Fruit fly (Drosophila melanogaster): Measurements from ENCODE around the gene CG32641.

Gene CG32641

DNA sequence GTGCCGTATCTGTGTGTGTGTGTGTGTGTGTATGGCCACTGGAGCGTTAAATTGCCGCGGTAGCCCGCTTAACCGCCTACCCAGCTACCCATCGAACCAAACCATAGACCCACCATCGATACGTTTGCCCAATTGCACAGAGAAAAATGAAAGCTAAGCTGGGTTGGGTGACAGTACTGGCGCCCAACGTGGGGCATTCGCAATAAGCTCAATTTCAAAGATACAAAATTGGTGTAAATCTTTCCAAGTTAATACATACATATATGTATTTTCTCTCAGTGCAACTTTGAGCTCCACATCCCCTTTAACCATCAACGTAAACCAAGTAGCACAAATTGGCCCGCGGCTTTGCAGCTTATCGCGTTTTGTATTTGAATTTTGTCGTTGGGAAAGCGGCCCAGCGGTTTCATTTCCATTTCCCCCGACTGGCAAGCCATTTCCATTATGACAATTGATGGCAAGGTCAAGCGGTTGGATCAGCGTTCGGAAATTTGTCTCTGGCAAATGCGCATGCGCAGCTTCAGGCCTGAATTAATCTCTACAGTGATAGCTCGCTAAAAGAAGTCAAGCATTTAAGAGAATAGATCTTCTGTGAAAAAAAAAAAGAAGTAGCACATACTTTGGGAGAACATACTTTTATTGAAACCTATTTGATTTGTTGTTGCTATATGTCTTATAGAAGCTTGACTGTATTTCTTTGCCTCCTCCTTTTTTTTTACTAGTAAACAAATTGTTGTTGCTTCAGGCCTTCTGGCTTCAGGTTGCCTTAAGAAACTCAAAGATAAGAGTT is 48.3 kb downstream of the CG32641 start (continued):
- TF ChIP-seq wor (GFP tag; IDR thresholded peaks at IDR 0.05) (peak; percentile 28; the same call in 1 of the 2 replicates), dimm (GFP tag; IDR thresholded peaks at IDR 0.05) (peak; percentile 74), Dref (GFP tag; IDR thresholded peaks at IDR 0.05) (no peak), CG18476 (GFP tag; optimal IDR thresholded peaks at IDR 0.05) (peak; percentile 30), CG32772 (GFP tag; IDR thresholded peaks at IDR 0.05) (peak; percentile 79), Ssrp (tag; optimal IDR thresholded peaks at IDR 0.05) (peak; percentile 51), CG8944 (GFP tag; optimal IDR thresholded peaks at IDR 0.05) (peak; percentile 63), inv (GFP tag; IDR thresholded peaks at IDR 0.05; ENCODE audit: partially characterized antibody) (no peak), ssp (GFP tag; IDR thresholded peaks at IDR 0.05) (peak; percentile 42; the same call in 1 of the 2 replicates), CG32767 (GFP tag; IDR thresholded peaks at IDR 0.05) (peak; percentile 69; the same call in 1 of the 2 replicates), ttk (GFP tag; IDR thresholded peaks at IDR 0.05) (peak; percentile 82), tgo (GFP tag; IDR thresholded peaks at IDR 0.05) (peak; percentile 77), CG9609 (GFP tag; optimal IDR thresholded peaks at IDR 0.05) (peak; percentile 59), CG2120 (GFP tag; optimal IDR thresholded peaks at IDR 0.05) (peak; percentile 56), Oaz (GFP tag; IDR thresholded peaks at IDR 0.05) (peak; percentile 63), bsh (GFP tag; optimal IDR thresholded peaks at IDR 0.05) (peak in 1 of 2 experiments; percentile 75), CG6175 (GFP tag; IDR thresholded peaks at IDR 0.05) (peak; percentile 51; the same call in 1 of the 3 replicates), CG13287 (GFP tag; IDR thresholded peaks at IDR 0.05; ENCODE audit: partially characterized antibody) (no peak), Dek (tag; optimal IDR thresholded peaks at IDR 0.05) (peak; percentile 24), CG14667 (GFP tag; IDR thresholded peaks at IDR 0.05) (peak; percentile 76), tll (GFP tag; optimal IDR thresholded peaks at IDR 0.05) (no peak), sens (GFP tag) (peak; percentile 96), Nf-YA (GFP tag; IDR thresholded peaks at IDR 0.05) (peak; percentile 71), emc (GFP tag; optimal IDR thresholded peaks at IDR 0.05) (peak; percentile 13), ems (GFP tag; optimal IDR thresholded peaks at IDR 0.05) (peak; percentile 61), CG10267 (tag; optimal IDR thresholded peaks at IDR 0.05) (peak; percentile 28), fu2 (GFP tag; optimal IDR thresholded peaks at IDR 0.05) (peak; percentile 23), CG17328 (GFP tag; IDR thresholded peaks at IDR 0.05) (peak; percentile 80), CG5245 (GFP tag; optimal IDR thresholded peaks at IDR 0.05) (peak; percentile 64), CG14050 (GFP tag; IDR thresholded peaks at IDR 0.05) (peak; percentile 82), ftz-f1 (GFP tag; optimal IDR thresholded peaks at IDR 0.05) (no peak), Hr39 (optimal IDR thresholded peaks at IDR 0.05) (no peak), twi (tag; optimal IDR thresholded peaks at IDR 0.05) (peak; percentile 39), CG5180 (GFP tag; optimal IDR thresholded peaks at IDR 0.05) (peak; percentile 70), CG16815 (GFP tag; optimal IDR thresholded peaks at IDR 0.05) (peak; percentile 36), nerfin-1 (tag; optimal IDR thresholded peaks at IDR 0.05) (peak; percentile 38), en (GFP tag; optimal IDR thresholded peaks at IDR 0.05) (peak; percentile 22), Bdp1 (GFP tag; optimal IDR thresholded peaks at IDR 0.05) (peak; percentile 26), Gsc (GFP tag; IDR thresholded peaks at IDR 0.05) (no peak), disco-r (GFP tag; optimal IDR thresholded peaks at IDR 0.05) (peak; percentile 46), CG9215 (GFP tag; IDR thresholded peaks at IDR 0.05) (peak; percentile 50; the same call in 1 of the 2 replicates), CG11560 (tag; IDR thresholded peaks at IDR 0.05) (no peak; the same call in 2 of the 3 replicates), CG4730 (GFP tag; IDR thresholded peaks at IDR 0.05) (peak; percentile 78), CG10274 (GFP tag; optimal IDR thresholded peaks at IDR 0.05) (peak; percentile 34), chinmo (GFP tag; IDR thresholded peaks at IDR 0.05; ENCODE audit: partially characterized antibody) (0 out of 4 replicates have a peak, but pooled peaks have one; percentile 53), insv (GFP tag; optimal IDR thresholded peaks at IDR 0.05) (no peak), toy (GFP tag; IDR thresholded peaks at IDR 0.05) (0 out of 2 replicates have a peak, but pooled peaks have one; percentile 32), YL-1 (GFP tag; optimal IDR thresholded peaks at IDR 0.05) (no peak), h (optimal IDR thresholded peaks at IDR 0.05) (no peak), CG8089 (GFP tag; optimal IDR thresholded peaks at IDR 0.05) (peak; percentile 62)

Measured in whole organism, embryonic.